Fruit fly (Drosophila melanogaster): ENCODE measurements around the gene CheA87a.

The CheA87a gene

dm6 chr3R:13360108-13360507, 9.3 kb upstream of the CheA87a start:
- TF ChIP-seq Max (GFP tag; optimal IDR thresholded peaks at IDR 0.05) (no peak), CG7987 (GFP tag; optimal IDR thresholded peaks at IDR 0.05) (no peak), Mrtf (GFP tag; IDR thresholded peaks at IDR 0.05) (no peak), CG4617 (GFP tag; optimal IDR thresholded peaks at IDR 0.05; ENCODE audit: borderline replicate concordance) (no peak), nmo (GFP tag; optimal IDR thresholded peaks at IDR 0.05) (no peak), ci (GFP tag; IDR thresholded peaks at IDR 0.05) (no peak), CG9437 (GFP tag; optimal IDR thresholded peaks at IDR 0.05) (peak; percentile 20), al (GFP tag; IDR thresholded peaks at IDR 0.05) (no peak), Poxn (GFP tag; IDR thresholded peaks at IDR 0.05) (no peak), Med (GFP tag) (peak; percentile 61), maf-S (GFP tag; optimal IDR thresholded peaks at IDR 0.05) (no peak), sob (GFP tag; IDR thresholded peaks at IDR 0.05) (no peak), CG32772 (GFP tag; IDR thresholded peaks at IDR 0.05) (no peak), CG11093 (GFP tag; IDR thresholded peaks at IDR 0.05) (no peak), mld (GFP tag; IDR thresholded peaks at IDR 0.05; ENCODE audit: partially characterized antibody) (no peak), hbn (GFP tag; IDR thresholded peaks at IDR 0.05; ENCODE audit: partially characterized antibody) (no peak), CG15269 (tag; optimal IDR thresholded peaks at IDR 0.05) (no peak), zfh2 (GFP tag; optimal IDR thresholded peaks at IDR 0.05) (no peak), CG10431 (GFP tag; optimal IDR thresholded peaks at IDR 0.05) (no peak), CG3065 (GFP tag; optimal IDR thresholded peaks at IDR 0.05) (peak; percentile 30), ara (GFP tag; IDR thresholded peaks at IDR 0.05) (no peak), sens (GFP tag) (peak; percentile 51), Bdp1 (GFP tag; optimal IDR thresholded peaks at IDR 0.05) (no peak), CG7372 (GFP tag; IDR thresholded peaks at IDR 0.05) (peak; percentile 60; the same call in 1 of the 2 replicates), MESR4 (GFP tag; optimal IDR thresholded peaks at IDR 0.05) (no peak), Fer2 (tag; optimal IDR thresholded peaks at IDR 0.05) (no peak)

dm6 chr3R:13363347-13363994, 6.0 kb upstream of the CheA87a start:
- TF ChIP-seq Med (GFP tag): peak; percentile 23
- no peak for TF ChIP-seq bab2 (GFP tag; optimal IDR thresholded peaks at IDR 0.05)
- TF ChIP-seq Fer2 (tag; optimal IDR thresholded peaks at IDR 0.05): no peak
- TF ChIP-seq HLH4C (GFP tag; IDR thresholded peaks at IDR 0.05; ENCODE audit: partially characterized antibody): 0 out of 3 replicates have a peak, but pooled peaks have one; percentile 44
- peak; percentile 96 for TF ChIP-seq Bdp1 (GFP tag; optimal IDR thresholded peaks at IDR 0.05)
- peak in 1 of 2 experiments; percentile 80 for TF ChIP-seq eve (GFP tag; optimal IDR thresholded peaks at IDR 0.05)
- no peak for TF ChIP-seq E2f2 (GFP tag; IDR thresholded peaks at IDR 0.05)

- TF ChIP-seq HLH3B (GFP tag; IDR thresholded peaks at IDR 0.05) (peak; percentile 94), CG6683 (GFP tag; optimal IDR thresholded peaks at IDR 0.05) (peak; percentile 96), sisA (GFP tag; IDR thresholded peaks at IDR 0.05) (peak; percentile 92), CG13123 (GFP tag; optimal IDR thresholded peaks at IDR 0.05) (peak; percentile 89), abd-A (tag; optimal IDR thresholded peaks at IDR 0.05) (peak; percentile 64), toy (GFP tag; IDR thresholded peaks at IDR 0.05) (peak; percentile 83), dysf (GFP tag; IDR thresholded peaks at IDR 0.05) (peak; percentile 96), mirr (GFP tag; optimal IDR thresholded peaks at IDR 0.05) (peak; percentile 14), CG1792 (GFP tag; optimal IDR thresholded peaks at IDR 0.05) (peak; percentile 84), gcm2 (GFP tag; optimal IDR thresholded peaks at IDR 0.05) (peak; percentile 88), CG4328 (GFP tag; optimal IDR thresholded peaks at IDR 0.05) (peak; percentile 96), Lhr (GFP tag; optimal IDR thresholded peaks at IDR 0.05) (peak; percentile 79), Nf-YC (tag; optimal IDR thresholded peaks at IDR 0.05) (peak; percentile 87), CG1832 (GFP tag; optimal IDR thresholded peaks at IDR 0.05) (peak; percentile 53), fu2 (GFP tag; optimal IDR thresholded peaks at IDR 0.05) (peak; percentile 91), bbx (GFP tag; IDR thresholded peaks at IDR 0.05; ENCODE audit: partially characterized antibody) (0 out of 2 replicates have a peak, but pooled peaks have one; percentile 43), CG1529 (GFP tag; optimal IDR thresholded peaks at IDR 0.05) (peak; percentile 94)
Measured at dm6 chr3R:13364175-13365174, 5.0 kb upstream of the CheA87a start, which contains the start of gene Dic1. Gene Dic1, plus strand, starts transcription at chr3R:13364938.

Data from whole organism, embryonic.